Worm (Caenorhabditis elegans): ENCODE measurements around the gene lgg-2.

Gene lgg-2

ce11 chrIV:10885915-10886314 lies 49.8 kb downstream of the lgg-2 start, which contains the start of gene srlf-11:
Gene srlf-11 (minus strand): TSS chrIV:10886015.
- TF ChIP-seq lin-54 (GFP tag; optimal IDR thresholded peaks at IDR 0.05) = no peak
- no peak for TF ChIP-seq snpc-1.3 (tag; optimal IDR thresholded peaks at IDR 0.05; ENCODE audit: insufficient read depth)
- TF ChIP-seq die-1 (tag; optimal IDR thresholded peaks at IDR 0.05) = no peak
- TF ChIP-seq nhr-27 (tag; optimal IDR thresholded peaks at IDR 0.05) = no peak
- no peak for TF ChIP-seq Y56A3A.18 (GFP tag; IDR thresholded peaks at IDR 0.05)
- no peak for TF ChIP-seq efl-1 (GFP tag; optimal IDR thresholded peaks at IDR 0.05)
- no peak for TF ChIP-seq nfya-2 (GFP tag; IDR thresholded peaks at IDR 0.05)

DNA sequence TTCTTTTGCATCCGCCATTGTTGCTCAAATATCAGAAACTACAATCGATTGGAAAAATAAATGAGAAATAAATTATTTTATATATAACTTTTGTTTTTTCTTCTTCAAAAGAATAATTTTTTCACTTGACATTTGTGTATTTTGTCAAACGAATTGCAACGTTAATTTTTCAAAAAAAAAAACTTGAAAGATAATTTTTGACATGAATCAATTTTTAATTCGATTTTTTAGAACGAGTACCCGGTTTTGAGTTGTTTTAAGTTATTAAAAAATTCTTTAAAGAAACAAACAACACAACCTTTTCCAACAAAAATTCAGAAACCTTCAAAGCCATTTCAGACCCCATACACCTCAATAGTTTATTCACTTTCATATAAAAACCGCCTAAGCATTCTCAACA lies 51.4 kb downstream of the lgg-2 start, which contains the start of gene F13E9.5:
F13E9.5 (minus strand) TSS at position 101 of the 400 bp plus-strand sequence.
- TF ChIP-seq athp-1 (tag; optimal IDR thresholded peaks at IDR 0.05) (no peak), lir-1 (GFP tag; conservative IDR thresholded peaks at IDR 0.05) (no peak), hsf-1 (GFP tag; IDR thresholded peaks at IDR 0.05) (no peak), F57A8.1 (GFP tag; optimal IDR thresholded peaks at IDR 0.05) (no peak), madf-3 (GFP tag; IDR thresholded peaks at IDR 0.05) (no peak), let-526 (GFP tag; IDR thresholded peaks at IDR 0.05) (no peak), hrde-1 (tag; optimal IDR thresholded peaks at IDR 0.05; ENCODE audit: borderline replicate concordance) (no peak), akir-1 (GFP tag; optimal IDR thresholded peaks at IDR 0.05) (no peak), hlh-26 (GFP tag; conservative IDR thresholded peaks at IDR 0.05) (no peak), egl-18 (GFP tag; IDR thresholded peaks at IDR 0.05) (no peak), snpc-3.4 (tag; optimal IDR thresholded peaks at IDR 0.05) (no peak)

Data from whole organism, young adult.